Worm (Caenorhabditis elegans) whole organism, early embryonic: Measurements from ENCODE around the gene C18C4.7.

Experiments
- B0310.2 ChIP-seq: sonication (generic microtip); optimal IDR thresholded peaks from 2 replicates; lab custom pipeline; 2016; ENCODE audit warnings: mild to moderate bottlenecking, missing genetic modification characterization, missing compliant biosample characterization
- F13C5.2 ChIP-seq: sonication (generic microtip); optimal IDR thresholded peaks from 2 replicates; lab custom pipeline; 2017; ENCODE audit warnings: mild to moderate bottlenecking, missing genetic modification characterization, inconsistent platforms, missing compliant biosample characterization
- aly-1 ChIP-seq: sonication (generic microtip); optimal IDR thresholded peaks from 2 replicates; lab custom pipeline; 2016; ENCODE audit warnings: missing genetic modification characterization, missing compliant biosample characterization
- ama-1 ChIP-seq: fragments of 150-350 bp; optimal IDR thresholded peaks from 2 replicates; lab custom pipeline; 2014
- ceh-13 ChIP-seq: fragments of 200-800 bp; sonication (Bioruptor generic); optimal IDR thresholded peaks from 2 replicates; lab custom pipeline; 2018; ENCODE audit warnings: mild to moderate bottlenecking, missing genetic modification characterization, missing compliant biosample characterization
- ceh-36 ChIP-seq: sonication (generic microtip); optimal IDR thresholded peaks from 2 replicates; lab custom pipeline; 2016; ENCODE audit warnings: missing genetic modification characterization, inconsistent platforms, missing compliant biosample characterization
- ets-7 ChIP-seq: sonication (generic microtip); optimal IDR thresholded peaks from 2 replicates; lab custom pipeline; 2016; ENCODE audit warnings: missing genotype, missing genetic modification characterization, missing compliant biosample characterization
- flt-1 ChIP-seq: fragments of 200-800 bp; sonication (Bioruptor generic); IDR thresholded peaks from 2 replicates; pipeline ENCODE4 v1.3.6; 2022; ENCODE audit warnings: missing genetic modification characterization, missing compliant biosample characterization
- hmbx-1 ChIP-seq: sonication (generic microtip); optimal IDR thresholded peaks from 2 replicates; lab custom pipeline; 2016; ENCODE audit warnings: mild to moderate bottlenecking, missing genetic modification characterization, missing compliant biosample characterization
- hmg-4 ChIP-seq: fragments of 200-800 bp; sonication (Bioruptor generic); optimal IDR thresholded peaks from 2 replicates; lab custom pipeline; 2018; ENCODE audit warnings: mild to moderate bottlenecking, missing genetic modification characterization, missing compliant biosample characterization
- hnd-1 ChIP-seq: sonication (generic microtip); optimal IDR thresholded peaks from 2 replicates; lab custom pipeline; 2016; ENCODE audit warnings: missing genetic modification characterization, missing compliant biosample characterization
- pes-1 ChIP-seq: fragments of 200-800 bp; sonication (Bioruptor generic); IDR thresholded peaks from 2 replicates; pipeline ENCODE4 v1.3.6; 2022; ENCODE audit warnings: missing genetic modification reagents, missing genetic modification characterization, missing compliant biosample characterization
- scrt-1 ChIP-seq: fragments of 200-800 bp; sonication (Bioruptor generic); IDR thresholded peaks from 2 replicates; pipeline ENCODE4 v1.3.6; 2022; ENCODE audit warnings: missing genetic modification characterization, missing compliant biosample characterization
- sea-1 ChIP-seq: fragments of 200-800 bp; sonication (Bioruptor generic); conservative IDR thresholded peaks from 2 replicates; pipeline ENCODE4 v1.3.6; 2022; ENCODE audit warnings: missing genetic modification characterization, missing compliant biosample characterization
- tbx-11 ChIP-seq: fragments of 200-800 bp; sonication (Bioruptor generic); IDR thresholded peaks from 2 replicates; pipeline ENCODE4 v1.3.6; 2022; ENCODE audit warnings: missing genetic modification characterization, missing compliant biosample characterization
- tbx-37 ChIP-seq: fragments of 200-800 bp; sonication (Bioruptor generic); conservative IDR thresholded peaks from 2 replicates; pipeline ENCODE4 v1.3.6; 2022; ENCODE audit warnings: missing genetic modification reagents, missing genetic modification characterization, missing compliant biosample characterization
- tra-4 ChIP-seq: sonication (generic microtip); optimal IDR thresholded peaks from 2 replicates; lab custom pipeline; 2017; ENCODE audit warnings: missing genetic modification characterization, missing compliant biosample characterization

C18C4.7 gene

DNA sequence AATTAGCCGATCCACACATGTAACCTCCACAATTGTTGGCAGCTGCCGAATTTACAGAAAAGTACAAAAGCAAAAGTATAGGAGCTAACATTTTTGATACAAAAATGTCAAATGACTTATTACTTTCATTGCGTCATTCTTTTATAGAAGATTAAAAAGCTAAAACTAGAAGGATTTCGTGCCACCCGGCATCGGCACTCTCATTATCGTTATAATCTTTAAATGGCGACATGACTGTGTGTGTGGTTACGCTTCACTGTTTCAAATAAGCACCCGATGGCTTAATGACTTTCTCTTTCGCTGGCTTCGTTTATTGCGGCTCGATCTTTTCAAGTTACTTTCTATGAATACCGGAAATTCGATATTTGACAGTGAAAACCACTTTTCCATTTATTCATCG is 33.3 kb downstream of the C18C4.7 start, which contains the start of gene grl-1:
grl-1 (minus strand) TSS at position 101 of the 400 bp plus-strand sequence.
- no peak for TF ChIP-seq ceh-36 (tag; lab: Kevin White, UChicago)
- TF ChIP-seq ceh-13 (GFP tag; lab: Kevin White, UChicago) = no peak
- no peak for TF ChIP-seq hmg-4 (GFP tag; lab: Kevin White, UChicago)
- TF ChIP-seq aly-1 (tag; lab: Kevin White, UChicago) = no peak
- TF ChIP-seq hmbx-1 (tag; lab: Kevin White, UChicago) = no peak
- no peak for TF ChIP-seq sea-1 (GFP tag; lab: Robert Waterston, UW)

DNA sequence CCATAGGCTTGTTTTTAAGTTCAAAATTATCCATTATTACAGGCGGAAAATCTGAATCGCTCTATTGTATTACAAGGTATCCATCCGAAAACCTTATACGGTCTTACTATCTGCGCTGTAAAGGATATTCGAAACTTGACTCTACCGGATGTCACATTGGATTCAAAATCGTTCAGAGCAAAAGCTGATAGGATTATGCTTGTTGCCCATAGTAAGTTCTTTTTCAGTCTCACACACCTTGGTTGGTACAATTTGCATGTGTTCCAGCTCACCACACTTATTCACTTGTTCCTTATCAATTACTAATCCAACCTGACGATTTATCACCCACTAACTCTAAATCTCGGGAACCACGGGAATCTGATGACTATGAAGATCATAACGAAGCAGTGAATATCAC is 39.3 kb downstream of the C18C4.7 start:
- TF ChIP-seq hmbx-1 (tag; lab: Kevin White, UChicago) (no peak), tra-4 (tag; lab: Kevin White, UChicago) (no peak), aly-1 (tag; lab: Kevin White, UChicago) (no peak), ceh-36 (tag; lab: Kevin White, UChicago) (no peak), sea-1 (GFP tag; lab: Robert Waterston, UW) (no peak), ama-1 (lab: Kevin White, UChicago) (no peak), tbx-37 (GFP tag; lab: Robert Waterston, UW) (no peak), B0310.2 (no peak), tbx-11 (GFP tag; lab: Robert Waterston, UW) (no peak), pes-1 (GFP tag; lab: Robert Waterston, UW) (no peak)

DNA sequence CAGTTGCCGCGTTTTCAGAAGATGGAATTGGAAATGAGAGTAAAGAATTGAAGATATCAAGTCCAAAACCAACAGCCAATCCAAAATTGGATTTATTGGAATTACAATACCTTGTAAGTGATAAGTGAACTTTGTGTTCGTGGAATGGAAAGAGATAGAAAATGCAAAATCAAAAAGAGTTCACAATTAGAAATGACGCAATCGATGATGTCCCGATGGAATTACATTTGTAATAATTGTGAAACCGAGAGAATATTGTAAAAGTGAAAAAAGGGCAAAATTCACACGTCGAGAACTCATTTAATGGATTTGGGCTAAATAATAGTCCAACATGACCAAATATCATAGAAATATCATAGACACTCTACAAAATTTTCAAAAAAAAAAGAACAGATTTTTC is 41.8 kb downstream of the C18C4.7 start:
- TF ChIP-seq F13C5.2 (tag; lab: Kevin White, UChicago) (no peak), hmbx-1 (tag; lab: Kevin White, UChicago) (no peak), ama-1 (lab: Kevin White, UChicago) (no peak), tra-4 (tag; lab: Kevin White, UChicago) (no peak), aly-1 (tag; lab: Kevin White, UChicago) (no peak), pes-1 (GFP tag; lab: Robert Waterston, UW) (no peak), hnd-1 (tag; lab: Kevin White, UChicago) (no peak), ets-7 (tag; lab: Kevin White, UChicago) (no peak), ceh-13 (GFP tag; lab: Kevin White, UChicago) (no peak), tbx-37 (GFP tag; lab: Robert Waterston, UW) (no peak), flt-1 (no peak), tbx-11 (GFP tag; lab: Robert Waterston, UW) (no peak), sea-1 (GFP tag; lab: Robert Waterston, UW) (no peak), ceh-36 (tag; lab: Kevin White, UChicago) (no peak), hmg-4 (GFP tag; lab: Kevin White, UChicago) (no peak), B0310.2 (no peak)

DNA sequence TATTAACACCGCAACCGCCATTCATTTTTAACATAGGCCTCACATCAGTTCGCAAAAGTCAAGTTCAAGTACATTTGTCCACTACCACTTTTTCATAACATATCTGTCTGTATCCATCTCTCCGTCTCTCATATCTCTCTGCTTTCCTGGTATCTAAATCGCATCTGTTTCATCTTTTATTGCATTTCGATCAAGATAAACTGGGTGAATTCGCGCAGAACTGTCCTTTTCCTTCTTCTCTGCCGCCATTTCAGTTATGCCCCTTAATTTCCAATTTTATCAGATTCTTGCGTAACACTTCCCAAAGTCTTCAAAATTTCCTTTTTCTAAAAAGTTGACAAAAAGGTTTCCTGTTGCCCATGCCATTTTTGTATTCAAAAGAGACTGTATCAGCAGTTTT is 43.8 kb downstream of the C18C4.7 start:
- TF ChIP-seq ceh-13 (GFP tag; lab: Kevin White, UChicago) (no peak), pes-1 (GFP tag; lab: Robert Waterston, UW) (no peak), sea-1 (GFP tag; lab: Robert Waterston, UW) (no peak), tbx-37 (GFP tag; lab: Robert Waterston, UW) (no peak), hmbx-1 (tag; lab: Kevin White, UChicago) (no peak), hnd-1 (tag; lab: Kevin White, UChicago) (no peak), F13C5.2 (tag; lab: Kevin White, UChicago) (no peak), tbx-11 (GFP tag; lab: Robert Waterston, UW) (no peak), ets-7 (tag; lab: Kevin White, UChicago) (no peak), tra-4 (tag; lab: Kevin White, UChicago) (no peak), ama-1 (lab: Kevin White, UChicago) (no peak), hmg-4 (GFP tag; lab: Kevin White, UChicago) (no peak)

DNA sequence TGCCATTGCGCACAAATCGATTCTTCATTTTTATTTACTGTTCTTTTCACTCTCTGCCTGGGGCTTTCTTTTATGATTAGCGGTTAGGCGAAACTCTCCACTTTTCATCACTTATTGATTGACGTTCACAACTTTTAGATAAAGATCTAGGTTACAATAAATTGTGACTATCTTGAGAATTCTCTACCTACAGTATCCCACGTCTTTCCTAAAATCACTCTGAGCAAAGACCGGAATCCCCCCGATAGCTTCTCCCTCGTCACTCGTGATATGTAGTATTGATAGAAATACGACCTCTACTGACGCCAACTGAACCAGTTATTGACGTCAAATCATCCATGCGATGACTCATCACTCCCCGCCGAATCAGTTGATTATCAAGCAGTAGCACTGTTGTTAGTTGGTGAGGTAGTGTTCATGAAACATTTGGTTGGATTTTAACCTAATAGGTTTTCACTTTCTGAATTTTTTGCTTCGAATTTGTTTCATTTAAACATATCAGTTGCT is 45.2 kb downstream of the C18C4.7 start, which contains the start of gene hir-1:
hir-1 (plus strand) TSS at position 405 of the 507 bp plus-strand sequence.
- TF ChIP-seq hnd-1 (tag; lab: Kevin White, UChicago) (no peak), hmg-4 (GFP tag; lab: Kevin White, UChicago) (no peak), tbx-11 (GFP tag; lab: Robert Waterston, UW) (no peak), ets-7 (tag; lab: Kevin White, UChicago) (no peak), tbx-37 (GFP tag; lab: Robert Waterston, UW) (no peak), ama-1 (lab: Kevin White, UChicago) (no peak), F13C5.2 (tag; lab: Kevin White, UChicago) (no peak), ceh-36 (tag; lab: Kevin White, UChicago) (no peak), B0310.2 (no peak), hmbx-1 (tag; lab: Kevin White, UChicago) (no peak), scrt-1 (no peak), flt-1 (no peak), ceh-13 (GFP tag; lab: Kevin White, UChicago) (no peak)

DNA sequence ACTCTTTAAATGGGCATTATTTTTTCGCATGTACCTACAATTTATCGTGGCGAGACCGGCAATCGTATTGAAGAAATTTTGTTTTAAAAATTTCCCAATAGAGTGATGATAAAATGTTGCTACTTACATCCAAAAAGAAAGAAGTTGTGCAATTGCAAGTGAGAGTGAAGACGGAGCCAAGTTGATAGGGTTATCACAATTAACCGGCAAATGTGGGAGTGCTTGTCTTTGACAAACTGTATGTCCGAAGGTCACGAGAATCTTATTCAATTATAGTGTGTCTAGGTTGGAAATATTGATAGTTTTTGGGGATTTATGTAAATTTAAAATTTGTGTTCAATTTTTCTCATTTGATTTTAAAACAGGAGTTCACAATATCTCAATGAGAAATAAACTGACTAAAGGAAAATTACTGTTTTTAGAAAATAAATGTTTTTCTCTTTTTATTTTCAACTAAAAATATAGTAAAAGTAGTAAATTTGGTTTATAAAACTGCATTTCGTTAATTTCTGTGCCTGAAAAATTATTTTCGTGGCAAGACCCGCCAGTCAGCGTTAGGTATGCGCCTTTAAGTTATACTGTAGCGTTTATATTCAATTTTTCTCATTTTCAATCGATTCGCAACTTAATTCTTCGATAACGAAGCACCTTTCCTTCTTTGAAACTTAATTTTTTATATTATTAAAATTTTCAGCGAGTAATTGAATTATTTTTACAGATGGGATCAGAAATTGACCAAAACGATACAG is 53.2 kb downstream of the C18C4.7 start, which contains the start of the genes hpo-15 and mms-19:
hpo-15 (minus strand) TSS at position 201 of the 749 bp plus-strand sequence.
mms-19 (plus strand) TSS at position 719 of the 749 bp plus-strand sequence.
- no peak for TF ChIP-seq hmg-4 (GFP tag; lab: Kevin White, UChicago)
- no peak for TF ChIP-seq ama-1 (lab: Kevin White, UChicago)
- no peak for TF ChIP-seq tbx-37 (GFP tag; lab: Robert Waterston, UW)
- TF ChIP-seq pes-1 (GFP tag; lab: Robert Waterston, UW) = no peak
- no peak for TF ChIP-seq tbx-11 (GFP tag; lab: Robert Waterston, UW)
- TF ChIP-seq sea-1 (GFP tag; lab: Robert Waterston, UW) = no peak
- no peak for TF ChIP-seq scrt-1
- no peak for TF ChIP-seq ceh-13 (GFP tag; lab: Kevin White, UChicago)
- no peak for TF ChIP-seq tra-4 (tag; lab: Kevin White, UChicago)
- TF ChIP-seq ets-7 (tag; lab: Kevin White, UChicago) = no peak
